Fruit fly (Drosophila melanogaster) whole organism: ENCODE results near the gene Cnx99A.

ENCODE experiments used
- Dll ChIP-seq: fragments of >200 bp; optimal IDR thresholded peaks from 2 replicates; lab custom pipeline; 2017
- psq ChIP-seq: fragments of >200 bp; optimal IDR thresholded peaks from 2 replicates; lab custom pipeline; 2017
- usp ChIP-seq: fragments of >200 bp; optimal IDR thresholded peaks from 2 replicates; lab custom pipeline; 2017; ENCODE audit warnings: missing biosample characterization, missing genetic modification characterization, mixed read lengths

- TF ChIP-seq psq (lab: Kevin White, UChicago) (no peak), usp (GFP tag; lab: Kevin White, UChicago) (no peak), Dll (lab: Kevin White, UChicago) (no peak)
Observed at dm6 chr3R:29307639-29308038, 11.8 kb downstream of the Cnx99A start.
